Fruit fly (Drosophila melanogaster): ENCODE data around the gene CG8661.

DNA sequence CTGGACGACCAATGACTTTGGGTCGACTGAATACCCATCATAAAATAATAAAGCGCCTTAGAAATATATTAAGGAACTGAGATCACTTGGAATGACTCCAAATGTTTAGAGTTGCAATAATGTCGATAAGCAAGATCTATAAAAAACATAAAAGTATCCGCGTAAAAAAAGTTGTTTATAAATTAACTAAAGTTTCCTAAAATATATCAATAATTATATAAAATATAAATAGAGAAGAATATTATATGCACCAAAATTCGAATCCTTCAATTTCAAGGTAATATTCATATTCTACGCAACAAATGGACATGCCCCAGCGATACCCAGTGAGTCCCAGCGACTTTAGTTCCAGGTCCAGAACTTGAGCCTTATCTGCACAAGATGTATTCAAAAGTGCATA is 48.1 kb upstream of the CG8661 start:
- no peak for TF ChIP-seq Crg-1 (GFP tag; optimal IDR thresholded peaks at IDR 0.05)
- no peak for TF ChIP-seq kay (GFP tag; ENCODE audit: borderline replicate concordance)
- no peak for TF ChIP-seq tj (GFP tag; optimal IDR thresholded peaks at IDR 0.05)
- TF ChIP-seq pad (GFP tag; optimal IDR thresholded peaks at IDR 0.05), result no peak
- no peak for TF ChIP-seq bab1 (GFP tag; optimal IDR thresholded peaks at IDR 0.05)
- no peak for TF ChIP-seq CG5204 (GFP tag; optimal IDR thresholded peaks at IDR 0.05)
- no peak for TF ChIP-seq CG14711 (tag; optimal IDR thresholded peaks at IDR 0.05)
- no peak for TF ChIP-seq Hr96 (GFP tag; optimal IDR thresholded peaks at IDR 0.05)
- TF ChIP-seq CG11617 (GFP tag; optimal IDR thresholded peaks at IDR 0.05), result no peak
- no peak for TF ChIP-seq CG7045 (GFP tag; optimal IDR thresholded peaks at IDR 0.05)
- no peak for TF ChIP-seq Mnt (GFP tag; optimal IDR thresholded peaks at IDR 0.05)

All from whole organism, adult.